Worm (Caenorhabditis elegans): ENCODE measurements around the gene C23G10.7.

Gene C23G10.7

DNA sequence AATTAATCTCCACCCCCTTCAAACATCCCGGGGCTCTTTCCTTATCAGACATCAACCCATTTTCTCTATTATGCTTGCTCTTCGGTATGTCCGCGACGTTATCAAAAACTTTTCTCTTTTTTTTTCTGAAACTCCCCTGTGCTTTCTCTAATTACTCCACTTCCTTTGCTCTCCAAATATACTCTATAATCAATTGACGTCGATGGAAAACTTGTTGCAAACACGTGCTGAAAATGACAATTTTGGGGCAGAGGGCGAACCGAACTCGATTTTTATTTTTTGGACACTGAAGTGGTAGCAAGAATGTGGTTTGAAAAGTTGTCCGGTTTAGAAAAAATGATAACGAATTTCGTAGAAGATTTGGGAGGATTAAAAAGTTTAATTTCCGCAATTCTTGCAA, 19.2 kb downstream of the C23G10.7 start:
- TF ChIP-seq lin-32 (GFP tag; optimal IDR thresholded peaks at IDR 0.05): no peak
- no peak for TF ChIP-seq mls-2 (tag; optimal IDR thresholded peaks at IDR 0.05)
- TF ChIP-seq ceh-43 (GFP tag; optimal IDR thresholded peaks at IDR 0.05): no peak
- no peak for TF ChIP-seq lsy-2 (tag; optimal IDR thresholded peaks at IDR 0.05)
- no peak for TF ChIP-seq drap-1 (GFP tag; optimal IDR thresholded peaks at IDR 0.05)
- TF ChIP-seq ces-1 (GFP tag; optimal IDR thresholded peaks at IDR 0.05): no peak
- TF ChIP-seq bed-3 (GFP tag; optimal IDR thresholded peaks at IDR 0.05): no peak
- TF ChIP-seq sptf-1 (tag; optimal IDR thresholded peaks at IDR 0.05): no peak
- no peak for TF ChIP-seq nhr-76 (tag; optimal IDR thresholded peaks at IDR 0.05)
- no peak for TF ChIP-seq unc-39 (tag; optimal IDR thresholded peaks at IDR 0.05)
- no peak for TF ChIP-seq flh-1 (GFP tag; optimal IDR thresholded peaks at IDR 0.05)
- TF ChIP-seq ham-2 (GFP tag; optimal IDR thresholded peaks at IDR 0.05): no peak
- no peak for TF ChIP-seq unc-120 (tag; optimal IDR thresholded peaks at IDR 0.05; ENCODE audit: poor library complexity, severe bottlenecking)
- no peak for TF ChIP-seq nhr-2 (tag; optimal IDR thresholded peaks at IDR 0.05)
- no peak for TF ChIP-seq blmp-1 (tag; optimal IDR thresholded peaks at IDR 0.05)
- TF ChIP-seq mep-1 (tag; optimal IDR thresholded peaks at IDR 0.05): no peak
- TF ChIP-seq nhr-12 (tag; optimal IDR thresholded peaks at IDR 0.05): no peak
- TF ChIP-seq elt-3 (tag; optimal IDR thresholded peaks at IDR 0.05): no peak

DNA sequence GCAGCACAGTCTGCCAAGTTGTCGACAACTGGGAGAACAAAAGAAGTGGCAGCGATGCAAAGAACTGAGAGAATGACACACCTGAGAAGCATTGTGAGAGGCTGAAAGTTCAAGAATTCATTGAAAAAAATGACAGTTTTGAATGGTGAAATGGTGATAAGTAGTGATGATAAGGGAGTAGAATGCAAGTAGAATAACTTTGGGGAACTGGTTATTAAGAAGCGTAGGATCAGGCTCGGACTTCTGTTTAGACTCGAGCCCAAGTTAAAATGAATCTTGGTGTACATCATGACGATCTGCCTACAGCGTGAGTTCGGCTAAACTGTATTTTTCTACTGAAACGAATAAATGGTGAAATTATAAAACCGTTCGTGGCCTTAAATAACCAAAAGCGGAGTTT, 19.6 kb downstream of the C23G10.7 start, which contains the start of gene F42A10.7:
Gene F42A10.7 (minus strand): TSS at position 101 of the 400 bp plus-strand sequence.
- TF ChIP-seq sem-2 (GFP tag; optimal IDR thresholded peaks at IDR 0.05) (no peak), mls-2 (tag; optimal IDR thresholded peaks at IDR 0.05) (no peak), nhr-237 (tag; optimal IDR thresholded peaks at IDR 0.05) (no peak)

DNA sequence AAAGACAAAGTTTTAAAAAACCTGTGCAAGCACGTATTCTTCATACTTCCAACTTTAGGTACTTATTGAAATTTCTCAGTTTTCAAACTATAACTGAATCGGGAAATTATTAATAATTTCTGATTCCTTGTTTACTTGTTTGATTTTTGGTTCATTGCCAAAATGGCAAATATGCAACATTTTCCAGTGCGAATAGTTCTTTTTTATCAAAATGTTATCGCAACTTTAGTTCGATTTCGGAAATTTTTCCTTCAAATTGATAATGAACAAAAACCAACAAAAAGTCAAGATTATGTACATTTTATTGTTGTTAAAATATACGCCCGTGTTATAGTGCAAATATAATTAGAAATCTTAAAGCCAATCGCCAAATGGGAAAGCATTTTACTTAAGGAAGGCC, 20.6 kb downstream of the C23G10.7 start:
- TF ChIP-seq snpc-4 (tag; optimal IDR thresholded peaks at IDR 0.05) (no peak), bed-3 (GFP tag; optimal IDR thresholded peaks at IDR 0.05) (no peak), lsy-2 (tag; optimal IDR thresholded peaks at IDR 0.05) (no peak), unc-62 (GFP tag; optimal IDR thresholded peaks at IDR 0.05) (no peak), sem-2 (GFP tag; optimal IDR thresholded peaks at IDR 0.05) (no peak), unc-39 (tag; optimal IDR thresholded peaks at IDR 0.05) (no peak)

DNA sequence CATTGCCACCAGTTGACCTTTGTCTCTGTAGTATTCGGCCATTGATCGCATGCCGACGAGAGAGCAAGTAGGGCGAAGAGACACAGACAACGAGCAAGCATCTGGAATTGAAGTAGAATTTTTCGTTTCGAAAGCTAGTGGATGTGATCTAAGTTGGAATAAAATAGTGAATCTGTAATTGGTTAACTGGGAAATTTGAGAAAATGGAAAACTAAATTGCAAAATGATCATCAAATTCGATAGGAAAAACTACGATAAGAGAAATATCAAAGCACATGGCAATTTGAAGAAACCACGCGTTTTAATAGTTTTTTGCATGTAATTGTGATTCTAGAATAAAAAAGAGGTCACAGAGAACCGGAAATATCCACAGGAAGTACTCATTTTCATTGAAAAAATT, 21.5 kb downstream of the C23G10.7 start, which contains the start of gene F42A10.6:
Gene F42A10.6 (minus strand): TSS at position 101 of the 400 bp plus-strand sequence.
- no peak for TF ChIP-seq nhr-12 (tag; optimal IDR thresholded peaks at IDR 0.05)
- no peak for TF ChIP-seq mls-2 (tag; optimal IDR thresholded peaks at IDR 0.05)
- no peak for TF ChIP-seq flh-1 (GFP tag; optimal IDR thresholded peaks at IDR 0.05)
- no peak for TF ChIP-seq nhr-237 (tag; optimal IDR thresholded peaks at IDR 0.05)
- no peak for TF ChIP-seq nhr-76 (tag; optimal IDR thresholded peaks at IDR 0.05)
- TF ChIP-seq hlh-1 (tag; optimal IDR thresholded peaks at IDR 0.05): no peak
- no peak for TF ChIP-seq snpc-4 (tag; optimal IDR thresholded peaks at IDR 0.05)
- no peak for TF ChIP-seq tbx-8 (GFP tag; optimal IDR thresholded peaks at IDR 0.05)
- TF ChIP-seq ceh-39 (tag; optimal IDR thresholded peaks at IDR 0.05): no peak
- no peak for TF ChIP-seq drap-1 (GFP tag; optimal IDR thresholded peaks at IDR 0.05)
- TF ChIP-seq elt-1 (tag; optimal IDR thresholded peaks at IDR 0.05; ENCODE audit: borderline replicate concordance, insufficient read depth): no peak
- no peak for TF ChIP-seq lsy-2 (tag; optimal IDR thresholded peaks at IDR 0.05)
- no peak for TF ChIP-seq unc-120 (tag; optimal IDR thresholded peaks at IDR 0.05; ENCODE audit: poor library complexity, severe bottlenecking)
- no peak for TF ChIP-seq ceh-83 (GFP tag; optimal IDR thresholded peaks at IDR 0.05)
- no peak for TF ChIP-seq sptf-1 (tag; optimal IDR thresholded peaks at IDR 0.05)
- TF ChIP-seq elt-3 (tag; optimal IDR thresholded peaks at IDR 0.05): no peak

DNA sequence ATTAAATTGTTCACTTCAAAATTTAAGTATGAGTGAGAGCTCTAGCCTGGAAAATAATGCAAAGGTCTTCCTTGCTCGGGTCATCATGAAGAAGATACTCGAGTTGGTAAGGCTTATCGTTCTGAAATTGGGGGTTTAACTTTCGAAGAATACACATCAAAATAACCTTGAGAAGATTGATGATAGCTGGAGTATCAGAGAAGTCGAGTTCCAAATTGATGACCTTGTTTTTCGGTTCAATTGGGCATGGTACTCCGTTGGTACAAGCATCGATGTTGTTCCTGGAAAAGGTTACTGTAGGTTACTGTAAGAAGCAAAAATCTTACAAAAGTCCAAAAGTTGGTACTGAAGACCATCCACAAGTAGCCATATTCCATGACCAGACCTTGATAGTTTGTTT, 22.0 kb downstream of the C23G10.7 start:
- TF ChIP-seq mab-5 (tag; optimal IDR thresholded peaks at IDR 0.05) (no peak), unc-62 (GFP tag; optimal IDR thresholded peaks at IDR 0.05) (no peak), unc-120 (tag; optimal IDR thresholded peaks at IDR 0.05; ENCODE audit: poor library complexity, severe bottlenecking) (no peak), snpc-4 (tag; optimal IDR thresholded peaks at IDR 0.05) (no peak), bed-3 (GFP tag; optimal IDR thresholded peaks at IDR 0.05) (no peak), drap-1 (GFP tag; optimal IDR thresholded peaks at IDR 0.05) (no peak), pha-4 (tag; optimal IDR thresholded peaks at IDR 0.05) (no peak), hlh-1 (tag; optimal IDR thresholded peaks at IDR 0.05) (no peak), ceh-43 (GFP tag; optimal IDR thresholded peaks at IDR 0.05) (no peak), nhr-237 (tag; optimal IDR thresholded peaks at IDR 0.05) (no peak), ceh-39 (tag; optimal IDR thresholded peaks at IDR 0.05) (no peak), flh-1 (GFP tag; optimal IDR thresholded peaks at IDR 0.05) (no peak), ham-2 (GFP tag; optimal IDR thresholded peaks at IDR 0.05) (no peak), sptf-1 (tag; optimal IDR thresholded peaks at IDR 0.05) (no peak)
